Fruit fly (Drosophila melanogaster) whole organism: ENCODE data around the gene Naa30B.

Experiments
- CG8478 ChIP-seq: fragments of >200 bp; optimal IDR thresholded peaks from 2 replicates; lab custom pipeline; 2018; ENCODE audit warnings: inconsistent platforms
- EcR ChIP-seq, 2 experiments: fragments of >200 bp; optimal IDR thresholded peaks; 2 replicates each; lab custom pipeline; 2017; ENCODE audit warnings: missing biosample characterization in 2 of 2, missing genetic modification characterization in 2 of 2, missing genetic modification reagents in 2 of 2

DNA sequence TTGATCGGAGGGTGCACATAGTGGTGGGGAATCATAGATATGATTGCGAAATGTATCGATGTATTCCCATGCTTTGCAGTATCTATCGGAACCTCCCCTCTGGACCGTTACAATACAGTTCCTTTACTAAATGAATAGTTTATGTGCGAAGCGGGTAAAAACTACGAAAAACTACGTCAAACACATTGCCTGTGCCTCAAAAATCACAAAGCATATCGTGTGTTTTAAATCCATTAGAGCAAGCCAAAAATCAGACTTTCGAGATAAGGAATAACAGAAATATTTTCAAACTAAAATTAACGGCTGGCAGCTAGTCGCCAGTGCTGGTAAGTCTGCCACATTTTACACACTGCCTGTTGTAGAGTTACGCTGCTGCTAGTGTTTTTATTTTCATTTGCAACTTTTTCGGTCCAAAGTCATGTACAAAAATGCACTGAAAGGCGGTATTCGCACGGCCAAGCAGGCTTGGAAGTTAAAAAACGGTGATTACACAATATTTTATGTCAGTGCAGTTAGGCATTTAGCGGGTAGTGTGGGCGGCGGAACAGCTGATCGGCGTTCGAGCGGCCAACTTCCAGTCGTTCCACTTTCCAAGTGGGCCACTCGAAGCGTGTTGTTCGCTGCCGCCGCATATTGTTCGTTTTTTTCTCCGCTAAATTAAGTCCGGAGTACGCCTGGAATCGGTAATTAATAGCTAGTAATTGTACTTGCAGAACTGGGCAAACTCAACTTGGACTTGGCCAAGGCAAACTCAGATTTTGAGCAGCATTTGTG is 45.6 kb upstream of the Naa30B start:
- TF ChIP-seq EcR (GFP tag; optimal IDR thresholded peaks at IDR 0.05; lab: Kevin White, UChicago), result no peak
- TF ChIP-seq CG8478 (lab: Kevin White, UChicago), result no peak
